Fruit fly (Drosophila melanogaster) Kc167 (cell line): ENCODE measurements around the gene CG14568.

Source experiments
- Myc ChIP-seq: fragments of >200 bp; optimal IDR thresholded peaks from 2 replicates; lab custom pipeline; 2017; ENCODE audit warnings: missing external identifiers
- Sin3A ChIP-seq: fragments of >200 bp; optimal IDR thresholded peaks from 2 replicates; lab custom pipeline; 2018; ENCODE audit warnings: missing external identifiers
- h ChIP-seq: fragments of >200 bp; optimal IDR thresholded peaks from 3 replicates; lab custom pipeline; 2018; ENCODE audit warnings: missing external identifiers
- insv ChIP-seq: fragments of >200 bp; optimal IDR thresholded peaks from 3 replicates; lab custom pipeline; 2018; ENCODE audit warnings: missing external identifiers
- psq ChIP-seq: fragments of >200 bp; optimal IDR thresholded peaks from 2 replicates; lab custom pipeline; 2017; ENCODE audit warnings: missing external identifiers
- ttk ChIP-seq: sonication (Bioruptor generic); optimal IDR thresholded peaks from 2 replicates; lab custom pipeline; 2017; ENCODE audit warnings: missing external identifiers

- TF ChIP-seq insv (lab: Kevin White, UChicago) (no peak), psq (lab: Kevin White, UChicago) (no peak), Myc (lab: Kevin White, UChicago) (no peak), Sin3A (lab: Kevin White, UChicago) (no peak), ttk (lab: Kevin White, UChicago) (no peak), h (lab: Kevin White, UChicago) (no peak)
Observed at dm6 chr3L:21770328-21770727, 37.0 kb upstream of the CG14568 start, which contains the start of gene Syn1.
